Worm (Caenorhabditis elegans) whole organism, midembryonic: ENCODE results near the gene F58B6.1.

Source experiments
- T22C8.4 ChIP-seq: fragments of 200-800 bp; sonication (Bioruptor generic); IDR thresholded peaks from 2 replicates; pipeline ENCODE4 v1.3.6; 2022; ENCODE audit warnings: missing genetic modification characterization, missing compliant biosample characterization
- flt-1 ChIP-seq: fragments of 200-800 bp; sonication (Bioruptor generic); IDR thresholded peaks from 2 replicates; pipeline ENCODE4 v1.3.6; 2022; ENCODE audit warnings: missing genetic modification characterization, missing compliant biosample characterization
- klf-2 ChIP-seq: fragments of 200-800 bp; sonication (Bioruptor generic); conservative IDR thresholded peaks from 2 replicates; pipeline ENCODE4 v1.3.6; 2022; ENCODE audit warnings: missing genetic modification reagents, missing genetic modification characterization, missing compliant biosample characterization
- tab-1 ChIP-seq: fragments of 200-800 bp; sonication (Bioruptor generic); IDR thresholded peaks from 2 replicates; pipeline ENCODE4 v1.3.6; 2022; ENCODE audit warnings: missing genetic modification characterization, missing compliant biosample characterization

- no peak for TF ChIP-seq T22C8.4 (GFP tag; lab: Robert Waterston, UW)
- no peak for TF ChIP-seq flt-1 (GFP tag; lab: Robert Waterston, UW)
- no peak for TF ChIP-seq klf-2
- no peak for TF ChIP-seq tab-1
Observed at ce11 chrIII:1149472-1149871, 33.7 kb upstream of the F58B6.1 start.
